Fruit fly (Drosophila melanogaster): ENCODE measurements around the gene Ets96B.

DNA sequence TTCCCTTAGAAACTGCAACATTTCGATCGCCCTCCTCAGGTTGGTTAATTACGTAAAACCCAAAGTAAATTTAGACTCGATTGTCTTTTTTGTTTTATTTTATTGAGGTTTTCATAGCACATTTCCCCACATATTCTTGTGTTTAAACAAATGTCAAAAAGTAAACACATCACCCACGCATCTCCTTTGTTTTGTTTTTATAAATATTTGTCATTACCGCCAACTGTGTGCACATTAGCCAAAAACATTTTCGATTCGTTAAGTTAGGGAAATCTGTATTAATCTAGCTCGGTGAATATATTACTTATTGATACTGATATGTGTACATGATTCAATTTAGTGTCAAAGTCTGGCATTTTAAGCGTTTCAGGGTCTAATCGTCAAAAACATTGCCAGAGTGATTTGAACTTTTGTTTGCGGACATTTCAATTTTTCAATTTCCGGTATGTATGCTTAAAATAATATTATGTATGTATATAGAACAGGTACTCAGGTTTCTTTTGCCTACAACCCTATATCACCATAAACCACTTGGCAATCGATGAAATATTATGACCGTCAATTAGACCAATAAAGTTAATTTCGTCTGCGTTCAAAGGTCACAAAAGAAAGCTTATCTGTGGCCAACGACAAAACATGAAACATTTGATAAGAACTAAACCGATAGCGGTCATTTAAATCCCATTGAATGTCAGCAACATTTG lies 21.9 kb downstream of the Ets96B start:
- TF ChIP-seq insv (optimal IDR thresholded peaks at IDR 0.05) = no peak
- TF ChIP-seq ttk (optimal IDR thresholded peaks at IDR 0.05) = no peak
- no peak for TF ChIP-seq psq (optimal IDR thresholded peaks at IDR 0.05)
